Worm (Caenorhabditis elegans) whole organism, mixed stage, embryonic: ENCODE results near the gene tdp-1.

ENCODE experiments used
- ceh-39 ChIP-seq: fragments of 150-350 bp; optimal IDR thresholded peaks from 2 replicates; lab custom pipeline; 2014; ENCODE audit warnings: missing biosample characterization, missing genetic modification characterization
- cnd-1 ChIP-seq: fragments of 200-800 bp; sonication (Bioruptor generic); optimal IDR thresholded peaks from 2 replicates; lab custom pipeline; 2018; ENCODE audit warnings: mild to moderate bottlenecking, missing genetic modification characterization, missing compliant biosample characterization
- elt-3 ChIP-seq: fragments of 150-350 bp; optimal IDR thresholded peaks from 2 replicates; lab custom pipeline; 2014; ENCODE audit warnings: missing biosample characterization, missing genetic modification characterization
- lin-13 ChIP-seq: fragments of 150-350 bp; optimal IDR thresholded peaks from 2 replicates; lab custom pipeline; 2014; ENCODE audit warnings: missing biosample characterization, missing genetic modification characterization
- lsy-2 ChIP-seq: fragments of 150-350 bp; optimal IDR thresholded peaks from 2 replicates; lab custom pipeline; 2014; ENCODE audit warnings: missing biosample characterization, missing genetic modification characterization
- nhr-237 ChIP-seq: fragments of 150-350 bp; optimal IDR thresholded peaks from 2 replicates; lab custom pipeline; 2014; ENCODE audit warnings: missing biosample characterization, missing genetic modification characterization
- nhr-28 ChIP-seq: fragments of 150-350 bp; optimal IDR thresholded peaks from 2 replicates; lab custom pipeline; 2014; ENCODE audit warnings: missing biosample characterization, missing genetic modification characterization
- sptf-1 ChIP-seq: sonication (generic microtip); optimal IDR thresholded peaks from 2 replicates; lab custom pipeline; 2017; ENCODE audit warnings: mild to moderate bottlenecking, missing genetic modification characterization, moderate library complexity, missing compliant biosample characterization
- ztf-11 ChIP-seq: fragments of 150-350 bp; optimal IDR thresholded peaks from 2 replicates; lab custom pipeline; 2014; ENCODE audit warnings: missing biosample characterization, missing genetic modification characterization

ce11 chrII:8992780-8993179 lies 4.8 kb upstream of the tdp-1 start, which contains the start of gene ooc-5:
- TF ChIP-seq cnd-1 (tag; lab: Kevin White, UChicago) (no peak), nhr-237 (no peak), lin-13 (tag; lab: Kevin White, UChicago) (no peak), sptf-1 (no peak), elt-3 (tag; lab: Kevin White, UChicago) (no peak), ceh-39 (no peak), nhr-28 (no peak), lsy-2 (tag; lab: Kevin White, UChicago) (peak; percentile 93), ztf-11 (tag; lab: Kevin White, UChicago) (no peak)
